Worm (Caenorhabditis elegans): Measurements from ENCODE around the gene C49H3.6.

C49H3.6 gene

ce11 chrIV:7916907-7917306 lies 13.4 kb downstream of the C49H3.6 start:
- no peak for TF ChIP-seq nhr-77 (tag; optimal IDR thresholded peaks at IDR 0.05)
- no peak for TF ChIP-seq fos-1 (tag; optimal IDR thresholded peaks at IDR 0.05)
- no peak for TF ChIP-seq aly-2 (tag; optimal IDR thresholded peaks at IDR 0.05)
- no peak for TF ChIP-seq ZK546.5 (tag; optimal IDR thresholded peaks at IDR 0.05)
- TF ChIP-seq mdl-1 (tag; optimal IDR thresholded peaks at IDR 0.05) = no peak
- no peak for TF ChIP-seq ztf-11 (tag; optimal IDR thresholded peaks at IDR 0.05)
- TF ChIP-seq elt-2 (tag; optimal IDR thresholded peaks at IDR 0.05) = no peak
- no peak for TF ChIP-seq nhr-43 (tag; optimal IDR thresholded peaks at IDR 0.05; ENCODE audit: poor library complexity, severe bottlenecking)
- TF ChIP-seq fkh-2 (tag; optimal IDR thresholded peaks at IDR 0.05) = no peak
- TF ChIP-seq pha-4 (tag; optimal IDR thresholded peaks at IDR 0.05) = no peak
- no peak for TF ChIP-seq nhr-12 (tag; optimal IDR thresholded peaks at IDR 0.05)
- no peak for TF ChIP-seq lsy-12 (tag; optimal IDR thresholded peaks at IDR 0.05)
- TF ChIP-seq R02D3.7 (tag; optimal IDR thresholded peaks at IDR 0.05) = no peak
- no peak for TF ChIP-seq ceh-28 (tag; optimal IDR thresholded peaks at IDR 0.05)
- TF ChIP-seq snpc-4 (tag; optimal IDR thresholded peaks at IDR 0.05) = no peak
- TF ChIP-seq nhr-23 (tag; optimal IDR thresholded peaks at IDR 0.05) = no peak
- no peak for TF ChIP-seq unc-39 (tag; optimal IDR thresholded peaks at IDR 0.05)

- no peak for TF ChIP-seq ZK546.5 (tag; optimal IDR thresholded peaks at IDR 0.05)
- no peak for TF ChIP-seq fos-1 (tag; optimal IDR thresholded peaks at IDR 0.05)
- TF ChIP-seq ztf-11 (tag; optimal IDR thresholded peaks at IDR 0.05) = no peak
- no peak for TF ChIP-seq mml-1 (tag; optimal IDR thresholded peaks at IDR 0.05)
- no peak for TF ChIP-seq skn-1 (tag; optimal IDR thresholded peaks at IDR 0.05)
- TF ChIP-seq ceh-82 (tag; optimal IDR thresholded peaks at IDR 0.05) = no peak
- no peak for TF ChIP-seq nhr-76 (tag; optimal IDR thresholded peaks at IDR 0.05)
- no peak for TF ChIP-seq ceh-28 (tag; optimal IDR thresholded peaks at IDR 0.05)
- no peak for TF ChIP-seq lsy-12 (tag; optimal IDR thresholded peaks at IDR 0.05)
- no peak for TF ChIP-seq eor-1 (tag; optimal IDR thresholded peaks at IDR 0.05)
- TF ChIP-seq nhr-12 (tag; optimal IDR thresholded peaks at IDR 0.05) = no peak
- TF ChIP-seq nhr-23 (tag; optimal IDR thresholded peaks at IDR 0.05) = no peak
- no peak for TF ChIP-seq tbx-2 (tag; optimal IDR thresholded peaks at IDR 0.05)
- TF ChIP-seq unc-62 (GFP tag; optimal IDR thresholded peaks at IDR 0.05) = no peak
- TF ChIP-seq unc-39 (tag; optimal IDR thresholded peaks at IDR 0.05) = no peak
- TF ChIP-seq nhr-237 (tag; optimal IDR thresholded peaks at IDR 0.05) = no peak
- TF ChIP-seq fkh-2 (tag; optimal IDR thresholded peaks at IDR 0.05) = no peak
These were observed 14.3 kb downstream of the C49H3.6 start for ce11 chrIV:7917881-7918280.

- TF ChIP-seq nhr-76 (tag; optimal IDR thresholded peaks at IDR 0.05) = no peak
- TF ChIP-seq nhr-43 (tag; optimal IDR thresholded peaks at IDR 0.05; ENCODE audit: poor library complexity, severe bottlenecking) = no peak
- TF ChIP-seq fos-1 (tag; optimal IDR thresholded peaks at IDR 0.05) = no peak
- TF ChIP-seq lsy-12 (tag; optimal IDR thresholded peaks at IDR 0.05) = no peak
- TF ChIP-seq daf-12 (tag; optimal IDR thresholded peaks at IDR 0.05) = no peak
- no peak for TF ChIP-seq elt-3 (tag; optimal IDR thresholded peaks at IDR 0.05)
- no peak for TF ChIP-seq unc-39 (tag; optimal IDR thresholded peaks at IDR 0.05)
- no peak for TF ChIP-seq nhr-11 (tag; optimal IDR thresholded peaks at IDR 0.05)
- TF ChIP-seq ama-1 (optimal IDR thresholded peaks at IDR 0.05) = no peak
- no peak for TF ChIP-seq mml-1 (tag; optimal IDR thresholded peaks at IDR 0.05)
- TF ChIP-seq nhr-23 (tag; optimal IDR thresholded peaks at IDR 0.05) = no peak
- no peak for TF ChIP-seq elt-2 (tag; optimal IDR thresholded peaks at IDR 0.05)
- no peak for TF ChIP-seq ZK546.5 (tag; optimal IDR thresholded peaks at IDR 0.05)
- no peak for TF ChIP-seq sea-2 (GFP tag; optimal IDR thresholded peaks at IDR 0.05)
- no peak for TF ChIP-seq fkh-2 (tag; optimal IDR thresholded peaks at IDR 0.05)
- no peak for TF ChIP-seq aly-2 (tag; optimal IDR thresholded peaks at IDR 0.05)
- no peak for TF ChIP-seq jun-1 (tag; optimal IDR thresholded peaks at IDR 0.05)
- TF ChIP-seq nhr-237 (tag; optimal IDR thresholded peaks at IDR 0.05) = no peak
These were observed 16.6 kb downstream of the C49H3.6 start, which contains the start of gene C49H3.16 for ce11 chrIV:7920126-7920525. Gene C49H3.16 (plus strand): TSS chrIV:7920426.

- TF ChIP-seq nhr-28 (tag; optimal IDR thresholded peaks at IDR 0.05) (no peak), fkh-2 (tag; optimal IDR thresholded peaks at IDR 0.05) (no peak), egl-5 (tag; optimal IDR thresholded peaks at IDR 0.05) (peak; percentile 56), fkh-10 (GFP tag; optimal IDR thresholded peaks at IDR 0.05) (no peak), aly-2 (tag; optimal IDR thresholded peaks at IDR 0.05) (no peak), nhr-25 (tag; optimal IDR thresholded peaks at IDR 0.05) (peak; percentile 34), jun-1 (tag; optimal IDR thresholded peaks at IDR 0.05) (no peak), hmg-11 (tag; optimal IDR thresholded peaks at IDR 0.05) (peak; percentile 29), ztf-4 (tag; optimal IDR thresholded peaks at IDR 0.05) (no peak), unc-39 (tag; optimal IDR thresholded peaks at IDR 0.05) (no peak), elt-1 (tag; optimal IDR thresholded peaks at IDR 0.05) (no peak), elt-2 (tag; optimal IDR thresholded peaks at IDR 0.05) (peak; percentile 30), daf-12 (tag; optimal IDR thresholded peaks at IDR 0.05) (no peak), elt-3 (tag; optimal IDR thresholded peaks at IDR 0.05) (no peak), tbx-2 (tag; optimal IDR thresholded peaks at IDR 0.05) (no peak), ama-1 (optimal IDR thresholded peaks at IDR 0.05) (peak; percentile 38), mdl-1 (tag; optimal IDR thresholded peaks at IDR 0.05) (no peak), fos-1 (tag; optimal IDR thresholded peaks at IDR 0.05) (no peak), mml-1 (tag; optimal IDR thresholded peaks at IDR 0.05) (no peak), lin-15B (tag; optimal IDR thresholded peaks at IDR 0.05) (peak; percentile 33), nhr-77 (tag; optimal IDR thresholded peaks at IDR 0.05) (no peak), lin-39 (tag; optimal IDR thresholded peaks at IDR 0.05) (peak; percentile 76), unc-62 (GFP tag; optimal IDR thresholded peaks at IDR 0.05) (no peak), nfya-1 (tag; optimal IDR thresholded peaks at IDR 0.05; ENCODE audit: insufficient read depth) (peak; percentile 57), R02D3.7 (tag; optimal IDR thresholded peaks at IDR 0.05) (no peak), pha-4 (tag; optimal IDR thresholded peaks at IDR 0.05) (peak; percentile 63), nhr-11 (tag; optimal IDR thresholded peaks at IDR 0.05) (no peak), skn-1 (tag; optimal IDR thresholded peaks at IDR 0.05) (no peak)
These were observed 20.5 kb downstream of the C49H3.6 start, which contains the start of the genes xpo-3 and C49H3.3 for ce11 chrIV:7923982-7924480. Gene xpo-3 (minus strand): TSS chrIV:7924032. Gene C49H3.3 (plus strand): TSS chrIV:7924350.
